Worm (Caenorhabditis elegans) whole organism, L1 larva: ENCODE results near the gene acs-6.

Source experiments
- C04F5.9 ChIP-seq: sonication (generic microtip); optimal IDR thresholded peaks from 2 replicates; lab custom pipeline; 2016; ENCODE audit warnings: missing genetic modification characterization, missing compliant biosample characterization
- C16A3.4 ChIP-seq: fragments of 150-350 bp; optimal IDR thresholded peaks from 2 replicates; lab custom pipeline; 2014; ENCODE audit warnings: missing biosample characterization, missing genetic modification characterization
- C34B4.2 ChIP-seq: sonication (generic microtip); optimal IDR thresholded peaks from 2 replicates; lab custom pipeline; 2017; ENCODE audit warnings: mild to moderate bottlenecking, missing genetic modification characterization, missing compliant biosample characterization
- alr-1 ChIP-seq: fragments of 200-800 bp; sonication (Bioruptor generic); optimal IDR thresholded peaks from 2 replicates; lab custom pipeline; 2018; ENCODE audit warnings: borderline replicate concordance, mild to moderate bottlenecking, missing genetic modification characterization, missing compliant biosample characterization
- aly-2 ChIP-seq: fragments of 150-350 bp; optimal IDR thresholded peaks from 2 replicates; lab custom pipeline; 2014; ENCODE audit warnings: missing biosample characterization, missing genetic modification characterization
- blmp-1 ChIP-seq: fragments of 150-350 bp; optimal IDR thresholded peaks from 2 replicates; lab custom pipeline; 2014; ENCODE audit warnings: missing biosample characterization, missing genetic modification characterization
- ceh-63 ChIP-seq: fragments of 200-800 bp; sonication (Bioruptor generic); optimal IDR thresholded peaks from 2 replicates; lab custom pipeline; 2018; ENCODE audit warnings: mild to moderate bottlenecking, missing genetic modification characterization, missing compliant biosample characterization
- ceh-8 ChIP-seq: fragments of 200-800 bp; sonication (Bioruptor generic); optimal IDR thresholded peaks from 2 replicates; lab custom pipeline; 2018; ENCODE audit warnings: mild to moderate bottlenecking, missing genetic modification characterization, moderate library complexity, missing compliant biosample characterization
- ceh-82 ChIP-seq, 3 experiments: fragments of 150-350 bp in 1 of 3; sonication (generic microtip) in 2 of 3; optimal IDR thresholded peaks; 2 replicates each; lab custom pipeline; 2014 to 2017; ENCODE audit warnings: missing biosample characterization in 3 of 3, missing genetic modification characterization in 3 of 3
- ceh-88 ChIP-seq: fragments of 200-800 bp; sonication (Bioruptor generic); IDR thresholded peaks from 2 replicates; pipeline ENCODE4 v1.3.6; 2022; ENCODE audit warnings: missing genetic modification characterization, missing compliant biosample characterization
- ceh-90 ChIP-seq: sonication (generic microtip); optimal IDR thresholded peaks from 2 replicates; lab custom pipeline; 2016; ENCODE audit warnings: missing genetic modification characterization, missing compliant biosample characterization
- dsc-1 ChIP-seq: sonication (generic microtip); optimal IDR thresholded peaks from 2 replicates; lab custom pipeline; 2016; ENCODE audit warnings: mild to moderate bottlenecking, missing genetic modification characterization, missing compliant biosample characterization
- efl-1 ChIP-seq, 4 experiments: fragments of 150-350 bp; optimal IDR thresholded peaks in 3 of 4; peaks in 1 of 4; 1 replicate in 1 of 4; 2 replicates in 3 of 4; lab custom pipeline; 2014; ENCODE audit warnings: missing biosample characterization in 2 of 4, missing genetic modification characterization in 2 of 4, missing genetic modification reagents in 2 of 4
- egl-13 ChIP-seq: sonication (generic microtip); optimal IDR thresholded peaks from 2 replicates; lab custom pipeline; 2016; ENCODE audit warnings: missing genotype, missing genetic modification reagents, missing genetic modification characterization, missing compliant biosample characterization
- egl-27 ChIP-seq, 2 experiments: fragments of 150-350 bp in 1 of 2; sonication (generic microtip); optimal IDR thresholded peaks; 3 replicates each; lab custom pipeline; 2017 to 2018; ENCODE audit warnings: missing biosample characterization in 2 of 2, missing genetic modification characterization in 2 of 2, missing genetic modification reagents in 2 of 2
- ets-5 ChIP-seq: fragments of 200-800 bp; sonication (Bioruptor generic); IDR thresholded peaks from 2 replicates; pipeline ENCODE4 v1.3.6; 2022; ENCODE audit warnings: missing genetic modification characterization, missing compliant biosample characterization
- fkh-10 ChIP-seq: sonication (generic microtip); optimal IDR thresholded peaks from 2 replicates; lab custom pipeline; 2017; ENCODE audit warnings: missing biosample characterization, missing genetic modification reagents, missing genetic modification characterization
- fkh-4 ChIP-seq: sonication (generic microtip); optimal IDR thresholded peaks from 2 replicates; lab custom pipeline; 2016; ENCODE audit warnings: missing compliant biosample characterization, missing genetic modification characterization, borderline replicate concordance
- fkh-8 ChIP-seq: sonication (generic microtip); optimal IDR thresholded peaks from 2 replicates; lab custom pipeline; 2016; ENCODE audit warnings: mild to moderate bottlenecking, missing genetic modification characterization, missing compliant biosample characterization
- fos-1 ChIP-seq: fragments of 150-350 bp; optimal IDR thresholded peaks from 2 replicates; lab custom pipeline; 2014; ENCODE audit warnings: missing biosample characterization, missing genetic modification characterization
- hlh-17 ChIP-seq: fragments of 200-800 bp; sonication (Bioruptor generic); optimal IDR thresholded peaks from 2 replicates; lab custom pipeline; 2018; ENCODE audit warnings: missing genetic modification characterization, mild to moderate bottlenecking, missing compliant biosample characterization, moderate library complexity, borderline replicate concordance
- hlh-4 ChIP-seq: sonication (generic microtip); optimal IDR thresholded peaks from 2 replicates; lab custom pipeline; 2016; ENCODE audit warnings: mild to moderate bottlenecking, missing genetic modification characterization, missing compliant biosample characterization
- hpl-2 ChIP-seq: fragments of 150-350 bp; optimal IDR thresholded peaks from 2 replicates; lab custom pipeline; 2014; ENCODE audit warnings: missing biosample characterization, missing genetic modification reagents, missing genetic modification characterization
- irx-1 ChIP-seq: sonication (generic microtip); optimal IDR thresholded peaks from 2 replicates; lab custom pipeline; 2016; ENCODE audit warnings: missing genetic modification characterization, missing compliant biosample characterization
- isw-1 ChIP-seq: fragments of 200-800 bp; sonication (Bioruptor generic); IDR thresholded peaks from 2 replicates; pipeline ENCODE4 v1.3.6; 2022; ENCODE audit warnings: missing genetic modification characterization, missing compliant biosample characterization
- lin-15B ChIP-seq: fragments of 150-350 bp; sonication (generic microtip); optimal IDR thresholded peaks from 3 replicates; lab custom pipeline; 2014; ENCODE audit warnings: missing biosample characterization, missing genetic modification characterization
- lin-39 ChIP-seq: fragments of 150-350 bp; optimal IDR thresholded peaks from 2 replicates; lab custom pipeline; 2014; ENCODE audit warnings: missing biosample characterization, missing genetic modification reagents, missing genetic modification characterization
- lir-3 ChIP-seq: sonication (generic microtip); optimal IDR thresholded peaks from 2 replicates; lab custom pipeline; 2016; ENCODE audit warnings: mild to moderate bottlenecking, missing genetic modification characterization, moderate library complexity, missing compliant biosample characterization; ENCODE audit not compliant: poor library complexity
- lsy-2 ChIP-seq, 2 experiments: fragments of 150-350 bp; optimal IDR thresholded peaks; 2 replicates each; lab custom pipeline; 2014; ENCODE audit warnings: missing biosample characterization in 2 of 2, missing genetic modification characterization in 2 of 2
- mab-9 ChIP-seq: fragments of 200-800 bp; sonication (Bioruptor generic); IDR thresholded peaks from 2 replicates; pipeline ENCODE4 v1.3.6; 2022; ENCODE audit warnings: missing genetic modification reagents, missing genetic modification characterization, missing compliant biosample characterization
- mep-1 ChIP-seq: fragments of 150-350 bp; optimal IDR thresholded peaks from 2 replicates; lab custom pipeline; 2014; ENCODE audit warnings: missing biosample characterization, missing genetic modification characterization
- nhr-19 ChIP-seq: fragments of 200-800 bp; sonication (Bioruptor generic); conservative IDR thresholded peaks from 2 replicates; pipeline ENCODE4 v1.3.6; 2022; ENCODE audit warnings: missing genetic modification characterization, missing compliant biosample characterization
- nhr-20 ChIP-seq: sonication (generic microtip); optimal IDR thresholded peaks from 2 replicates; lab custom pipeline; 2016; ENCODE audit warnings: mild to moderate bottlenecking, missing genetic modification characterization, missing compliant biosample characterization
- nhr-237 ChIP-seq: fragments of 150-350 bp; optimal IDR thresholded peaks from 2 replicates; lab custom pipeline; 2014; ENCODE audit warnings: missing biosample characterization, missing genetic modification characterization
- nhr-28 ChIP-seq: fragments of 150-350 bp; optimal IDR thresholded peaks from 2 replicates; lab custom pipeline; 2014; ENCODE audit warnings: missing biosample characterization, missing genetic modification characterization
- nhr-76 ChIP-seq: sonication (generic microtip); optimal IDR thresholded peaks from 2 replicates; lab custom pipeline; 2017; ENCODE audit warnings: missing biosample characterization, missing genetic modification characterization
- nhr-85 ChIP-seq: sonication (generic microtip); peaks from one replicate; lab custom pipeline; 2016; ENCODE audit warnings: missing genetic modification characterization, inconsistent platforms, missing compliant biosample characterization
- nhr-90 ChIP-seq: sonication (generic microtip); optimal IDR thresholded peaks from 2 replicates; lab custom pipeline; 2016; ENCODE audit warnings: mild to moderate bottlenecking, missing genetic modification characterization, missing compliant biosample characterization; ENCODE audit not compliant: poor library complexity
- pag-3 ChIP-seq: sonication (generic microtip); optimal IDR thresholded peaks from 2 replicates; lab custom pipeline; 2017; ENCODE audit warnings: missing genetic modification characterization, mild to moderate bottlenecking, missing compliant biosample characterization, antibody characterized with exemption, borderline replicate concordance; ENCODE audit not compliant: insufficient read depth
- pqm-1 ChIP-seq: sonication (generic microtip); optimal IDR thresholded peaks from 3 replicates; lab custom pipeline; 2017; ENCODE audit warnings: missing biosample characterization, missing genetic modification characterization
- skn-1 ChIP-seq: fragments of 150-350 bp; optimal IDR thresholded peaks from 2 replicates; lab custom pipeline; 2014; ENCODE audit warnings: missing biosample characterization, missing genetic modification characterization
- sox-4 ChIP-seq: sonication (generic microtip); optimal IDR thresholded peaks from 2 replicates; lab custom pipeline; 2016; ENCODE audit warnings: missing genetic modification characterization, missing compliant biosample characterization
- sptf-1 ChIP-seq: fragments of 150-350 bp; optimal IDR thresholded peaks from 2 replicates; lab custom pipeline; 2014; ENCODE audit warnings: missing biosample characterization, missing genetic modification characterization
- swsn-7 ChIP-seq: sonication (generic microtip); optimal IDR thresholded peaks from 2 replicates; lab custom pipeline; 2016; ENCODE audit warnings: missing genetic modification characterization, missing compliant biosample characterization
- unc-30 ChIP-seq: sonication (generic microtip); optimal IDR thresholded peaks from 2 replicates; lab custom pipeline; 2017; ENCODE audit warnings: missing biosample characterization, missing genetic modification characterization
- unc-62 ChIP-seq: fragments of 150-350 bp; optimal IDR thresholded peaks from 2 replicates; lab custom pipeline; 2014; ENCODE audit warnings: missing biosample characterization, missing genetic modification reagents, missing genetic modification characterization
- unc-86 ChIP-seq: sonication (generic microtip); optimal IDR thresholded peaks from 2 replicates; lab custom pipeline; 2016; ENCODE audit warnings: missing genetic modification characterization, missing compliant biosample characterization
- unc-98 ChIP-seq: fragments of 200-800 bp; sonication (Bioruptor generic); IDR thresholded peaks from 2 replicates; pipeline ENCODE4 v1.3.6; 2022; ENCODE audit warnings: missing genetic modification characterization, missing compliant biosample characterization
- vab-15 ChIP-seq: sonication (generic microtip); optimal IDR thresholded peaks from 2 replicates; lab custom pipeline; 2017; ENCODE audit warnings: missing genotype, mild to moderate bottlenecking, missing genetic modification characterization, missing compliant biosample characterization
- zag-1 ChIP-seq: fragments of 150-350 bp; optimal IDR thresholded peaks from 2 replicates; lab custom pipeline; 2014; ENCODE audit warnings: missing biosample characterization, missing genetic modification characterization
- zip-4 ChIP-seq: fragments of 200-800 bp; sonication (Bioruptor generic); optimal IDR thresholded peaks from 2 replicates; lab custom pipeline; 2018; ENCODE audit warnings: mild to moderate bottlenecking, missing genetic modification characterization, moderate library complexity, missing compliant biosample characterization
- ztf-4 ChIP-seq: fragments of 150-350 bp; optimal IDR thresholded peaks from 2 replicates; lab custom pipeline; 2014; ENCODE audit warnings: missing biosample characterization, missing genetic modification characterization

Gene acs-6

ce11 chrII:7111657-7112049 is 49.8 kb downstream of the acs-6 start, which contains the start of gene F10E7.5 (continued):
- TF ChIP-seq pag-3, result no peak
- TF ChIP-seq ztf-4 (tag; lab: Kevin White, UChicago), result no peak
- TF ChIP-seq hlh-4, result no peak
- no peak for TF ChIP-seq egl-27 (tag; optimal IDR thresholded peaks at IDR 0.05; lab: Kevin White, UChicago)
- TF ChIP-seq aly-2 (tag; lab: Kevin White, UChicago), result peak; percentile 40
- no peak for TF ChIP-seq unc-98 (GFP tag; lab: Robert Waterston, UW)
- TF ChIP-seq hlh-17 (GFP tag; lab: Kevin White, UChicago), result no peak
- TF ChIP-seq dsc-1 (tag; lab: Kevin White, UChicago), result peak; percentile 19
- TF ChIP-seq ceh-8 (GFP tag; lab: Kevin White, UChicago), result no peak
- peak; percentile 23 for TF ChIP-seq fos-1
- TF ChIP-seq nhr-90, result peak; percentile 33
- no peak for TF ChIP-seq pqm-1 (tag; lab: Kevin White, UChicago)
- TF ChIP-seq nhr-28 (tag; lab: Kevin White, UChicago), result no peak
- no peak for TF ChIP-seq fkh-10 (GFP tag; lab: Kevin White, UChicago)
- TF ChIP-seq blmp-1 (tag; lab: Kevin White, UChicago), result peak; percentile 61
- TF ChIP-seq isw-1 (GFP tag; lab: Robert Waterston, UW), result peak; percentile 35; the same call in 1 of the 2 replicates
- TF ChIP-seq lin-39 (tag; lab: Kevin White, UChicago), result no peak
- no peak for TF ChIP-seq nhr-237
- no peak for TF ChIP-seq egl-13
- peak; percentile 97 to 99 for TF ChIP-seq lsy-2 (tag; optimal IDR thresholded peaks at IDR 0.05; lab: Kevin White, UChicago)
- no peak for TF ChIP-seq zip-4 (GFP tag; lab: Kevin White, UChicago)
- peak; percentile 34 for TF ChIP-seq swsn-7 (tag; lab: Kevin White, UChicago)
- no peak for TF ChIP-seq ceh-63
- TF ChIP-seq C04F5.9 (tag; lab: Kevin White, UChicago), result no peak
- no peak for TF ChIP-seq lir-3
- TF ChIP-seq skn-1 (tag; lab: Kevin White, UChicago), result no peak
- TF ChIP-seq mab-9, result no peak
- TF ChIP-seq hpl-2 (GFP tag; lab: Kevin White, UChicago), result no peak
- no peak for TF ChIP-seq nhr-19 (GFP tag; lab: Robert Waterston, UW)
- no peak for TF ChIP-seq irx-1
- TF ChIP-seq nhr-85, result peak; percentile 48
- peak; percentile 44 to 58 (median 44) for TF ChIP-seq ceh-82 (tag; optimal IDR thresholded peaks at IDR 0.05; lab: Kevin White, UChicago)
- peak; percentile 59 to 69 for TF ChIP-seq efl-1 (optimal IDR thresholded peaks at IDR 0.05; lab: Kevin White, UChicago)
- peak; percentile 66 to 95 for TF ChIP-seq efl-1 (GFP tag; optimal IDR thresholded peaks at IDR 0.05 in 1 of 2; lab: Kevin White, UChicago)
- TF ChIP-seq alr-1 (tag; lab: Kevin White, UChicago), result no peak
- TF ChIP-seq nhr-76, result no peak
- no peak for TF ChIP-seq sox-4 (tag; lab: Kevin White, UChicago)
- TF ChIP-seq C16A3.4, result peak; percentile 66
- no peak for TF ChIP-seq zag-1 (tag; lab: Kevin White, UChicago)
- peak; percentile 14 for TF ChIP-seq unc-86 (tag; lab: Kevin White, UChicago)
- TF ChIP-seq ceh-90, result no peak
- no peak for TF ChIP-seq fkh-4 (tag; lab: Kevin White, UChicago)
- no peak for TF ChIP-seq unc-30 (tag; lab: Kevin White, UChicago)
- no peak for TF ChIP-seq unc-62 (GFP tag; lab: Kevin White, UChicago)
- peak; percentile 15 for TF ChIP-seq nhr-20
- no peak for TF ChIP-seq ets-5
- no peak for TF ChIP-seq vab-15 (tag; lab: Kevin White, UChicago)
- TF ChIP-seq fkh-8 (tag; lab: Kevin White, UChicago), result no peak
- peak; percentile 0 for TF ChIP-seq lin-15B (tag; lab: Kevin White, UChicago)
- TF ChIP-seq sptf-1 (tag; lab: Kevin White, UChicago), result no peak
- no peak for TF ChIP-seq C34B4.2 (tag; lab: Kevin White, UChicago)
- no peak for TF ChIP-seq ceh-88 (GFP tag; lab: Robert Waterston, UW)
- peak; percentile 83 for TF ChIP-seq mep-1 (tag; lab: Kevin White, UChicago)
